Worm (Caenorhabditis elegans): ENCODE results near the gene B0286.1.

DNA sequence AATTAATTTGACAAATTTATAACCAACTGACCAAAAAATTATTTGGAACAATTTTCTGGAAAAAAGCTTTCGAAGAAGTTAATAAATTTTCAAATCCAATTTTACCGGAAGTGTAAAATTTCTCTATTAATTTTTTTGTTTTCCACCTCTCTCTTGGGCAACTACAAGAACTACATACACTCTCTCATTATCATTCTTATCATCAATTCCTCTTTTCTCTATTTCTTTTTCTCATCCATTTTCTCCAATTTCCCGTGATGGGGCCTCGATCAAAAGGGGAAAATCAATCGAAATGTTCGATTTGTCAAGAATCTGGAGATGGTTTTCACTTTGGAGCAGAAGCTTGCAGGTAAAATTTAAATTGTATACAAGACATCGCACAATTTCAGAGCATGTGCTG is 54.9 kb downstream of the B0286.1 start, which contains the start of gene nhr-109:
- no peak for TF ChIP-seq snpc-1.1 (tag; optimal IDR thresholded peaks at IDR 0.05; ENCODE audit: insufficient read depth)
- TF ChIP-seq K11D2.4 (GFP tag; IDR thresholded peaks at IDR 0.05) = no peak
- TF ChIP-seq aptf-3 (GFP tag; IDR thresholded peaks at IDR 0.05) = no peak

Data from whole organism, young adult.